Fruit fly (Drosophila melanogaster) whole organism, embryonic: Measurements from ENCODE around the gene CG13041.

ENCODE experiments used
- CG17568 ChIP-seq: fragments of 200-800 bp; sonication (Bioruptor generic); optimal IDR thresholded peaks from 2 replicates; lab custom pipeline; 2018; ENCODE audit warnings: missing biosample characterization, mild to moderate bottlenecking, missing genetic modification characterization, moderate library complexity
- NC2β ChIP-seq: fragments of 200-800 bp; sonication (Bioruptor generic); optimal IDR thresholded peaks from 2 replicates; lab custom pipeline; 2016; ENCODE audit warnings: missing biosample characterization, missing genetic modification characterization
- sc ChIP-seq, 3 experiments: fragments of >200 bp in 2 of 3; fragments of 200-800 bp in 1 of 3; sonication (Bioruptor generic) in 1 of 3; optimal IDR thresholded peaks; 2 replicates in 2 of 3; 3 replicates in 1 of 3; lab custom pipeline; 2017; ENCODE audit warnings: mild to moderate bottlenecking in 1 of 3, missing biosample characterization in 1 of 3, missing genetic modification characterization in 1 of 3, missing genetic modification reagents in 1 of 3
- sim ChIP-seq: fragments of 200-800 bp; sonication (Bioruptor generic); IDR thresholded peaks from 2 replicates; pipeline ENCODE4 v1.3.6; 2022; ENCODE audit warnings: missing biosample characterization, missing genetic modification characterization

DNA sequence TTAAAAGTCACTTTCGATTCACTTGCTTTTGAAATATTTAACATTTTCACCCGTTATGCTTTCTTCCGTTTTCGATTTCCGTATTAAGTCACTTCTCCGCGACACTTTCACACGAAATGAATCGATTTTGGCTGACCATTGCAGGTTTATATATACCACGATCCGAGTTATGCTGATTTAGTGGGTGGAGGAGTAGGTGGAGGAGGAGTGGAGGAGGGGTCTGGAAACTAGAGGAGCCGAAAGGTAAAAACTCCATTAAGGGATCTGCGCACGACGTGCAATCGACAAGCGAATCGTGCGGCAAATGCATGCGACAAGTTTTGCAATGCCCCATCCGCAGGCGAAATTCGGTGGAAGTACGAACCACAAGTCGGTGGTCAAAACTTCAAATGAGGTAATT lies 28.5 kb downstream of the CG13041 start, which contains the start of gene CG13045:
- TF ChIP-seq NC2β (GFP tag; lab: Kevin White, UChicago), result no peak
- no peak for TF ChIP-seq sim (GFP tag; lab: Robert Waterston, UW)
- no peak for TF ChIP-seq sc (optimal IDR thresholded peaks at IDR 0.05; lab: Kevin White, UChicago)
- TF ChIP-seq sc (GFP tag; optimal IDR thresholded peaks at IDR 0.05; lab: Kevin White, UChicago), result no peak
- no peak for TF ChIP-seq CG17568 (GFP tag; lab: Kevin White, UChicago)
